Fruit fly (Drosophila melanogaster) whole organism, wandering third instar larva: ENCODE results near the gene Stat92E.

ENCODE experiments used
- Dif ChIP-seq: fragments of 200-275, 200-300 bp; sonication (Bioruptor generic); optimal IDR thresholded peaks from 2 replicates; lab custom pipeline; 2018; ENCODE audit warnings: missing biosample characterization, missing genetic modification characterization; ENCODE audit not compliant: partially characterized antibody
- Hr78 ChIP-seq: fragments of >200 bp; optimal IDR thresholded peaks from 2 replicates; lab custom pipeline; 2017; ENCODE audit warnings: missing biosample characterization, missing genetic modification characterization
- Sp1 ChIP-seq: fragments of 200-800 bp; sonication (Bioruptor generic); optimal IDR thresholded peaks from 3 replicates; lab custom pipeline; 2019; ENCODE audit warnings: missing biosample characterization, mild to moderate bottlenecking, missing genetic modification characterization, moderate library complexity
- br ChIP-seq: fragments of 200-800 bp; sonication (Bioruptor generic); optimal IDR thresholded peaks from 2 replicates; lab custom pipeline; 2016; ENCODE audit warnings: missing biosample characterization, missing genetic modification characterization
- brk ChIP-seq: fragments of 200-800 bp; sonication (Bioruptor generic); optimal IDR thresholded peaks from 2 replicates; lab custom pipeline; 2016; ENCODE audit warnings: missing biosample characterization, mild to moderate bottlenecking, missing genetic modification characterization
- pan ChIP-seq: fragments of >200 bp; optimal IDR thresholded peaks from 2 replicates; lab custom pipeline; 2017
- tai ChIP-seq: sonication (Bioruptor generic); optimal IDR thresholded peaks from 2 replicates; lab custom pipeline; 2016; ENCODE audit warnings: missing biosample characterization, missing genetic modification characterization
- usp ChIP-seq: fragments of >200 bp; optimal IDR thresholded peaks from 2 replicates; lab custom pipeline; 2017; ENCODE audit warnings: missing biosample characterization, missing genetic modification characterization

- TF ChIP-seq usp (GFP tag; lab: Kevin White, UChicago), result no peak
- no peak for TF ChIP-seq brk (GFP tag; lab: Kevin White, UChicago)
- TF ChIP-seq Dif (GFP tag; lab: Kevin White, UChicago), result no peak
- TF ChIP-seq Hr78 (GFP tag; lab: Kevin White, UChicago), result no peak
- TF ChIP-seq pan, result no peak
- no peak for TF ChIP-seq tai
- no peak for TF ChIP-seq Sp1 (GFP tag; lab: Kevin White, UChicago)
- no peak for TF ChIP-seq br
Observed at dm6 chr3R:20567507-20568222, 15.6 kb upstream of the Stat92E start.
